Fruit fly (Drosophila melanogaster) whole organism, embryonic: ENCODE measurements around the gene mus101.
A peak's percentile ranks its signal among the peaks of the same experiment; 100 is the strongest.

Experiments used
- BEAF-32 ChIP-seq: fragments of 200-800 bp; sonication (Bioruptor generic); optimal IDR thresholded peaks from 3 replicates; lab custom pipeline; 2017; ENCODE audit warnings: missing biosample characterization, missing genetic modification characterization, mild to moderate bottlenecking, moderate library complexity, missing genetic modification reagents
- Bteb2 ChIP-seq: fragments of 200-800 bp; sonication (Bioruptor generic); optimal IDR thresholded peaks from 2 replicates; lab custom pipeline; 2016; ENCODE audit warnings: missing biosample characterization, missing genetic modification characterization
- CG10543 ChIP-seq: fragments of 200-800 bp; sonication (Bioruptor generic); optimal IDR thresholded peaks from 3 replicates; lab custom pipeline; 2017; ENCODE audit warnings: missing biosample characterization, mild to moderate bottlenecking, missing genetic modification characterization, moderate library complexity
- CG10654 ChIP-seq: fragments of 200-800 bp; sonication (Bioruptor generic); optimal IDR thresholded peaks from 2 replicates; lab custom pipeline; 2016; ENCODE audit warnings: missing biosample characterization, missing genetic modification characterization
- CG11695 ChIP-seq: fragments of 200-800 bp; sonication (Bioruptor generic); IDR thresholded peaks from 3 replicates; pipeline ENCODE4 v1.3.6; 2022; ENCODE audit warnings: missing biosample characterization, missing genetic modification characterization
- CG12071 ChIP-seq: fragments of 200-800 bp; sonication (Bioruptor generic); optimal IDR thresholded peaks from 3 replicates; lab custom pipeline; 2018; ENCODE audit warnings: missing biosample characterization, mild to moderate bottlenecking, missing genetic modification characterization
- CG12744 ChIP-seq: fragments of 200-800 bp; sonication (Bioruptor generic); optimal IDR thresholded peaks from 2 replicates; lab custom pipeline; 2016; ENCODE audit warnings: missing biosample characterization, missing genetic modification characterization
- CG14050 ChIP-seq: fragments of 200-800 bp; sonication (Bioruptor generic); IDR thresholded peaks from 3 replicates; pipeline ENCODE4 v1.3.6; 2022; ENCODE audit warnings: missing biosample characterization, missing genetic modification characterization
- CG15073 ChIP-seq: fragments of 200-800 bp; sonication (Bioruptor generic); optimal IDR thresholded peaks from 2 replicates; lab custom pipeline; 2016; ENCODE audit warnings: missing biosample characterization, missing genetic modification characterization
- CG15269 ChIP-seq: fragments of 200-800 bp; sonication (Bioruptor generic); optimal IDR thresholded peaks from 2 replicates; lab custom pipeline; 2018; ENCODE audit warnings: missing biosample characterization, mild to moderate bottlenecking, missing genetic modification characterization, moderate library complexity
- CG1603 ChIP-seq: fragments of 200-800 bp; sonication (Bioruptor generic); optimal IDR thresholded peaks from 2 replicates; lab custom pipeline; 2019; ENCODE audit warnings: missing biosample characterization, mild to moderate bottlenecking, missing genetic modification characterization, moderate library complexity
- CG17186 ChIP-seq: fragments of 200-800 bp; sonication (Bioruptor generic); optimal IDR thresholded peaks from 3 replicates; lab custom pipeline; 2017; ENCODE audit warnings: missing biosample characterization, missing genetic modification reagents, missing genetic modification characterization
- CG17361 ChIP-seq: fragments of 200-800 bp; sonication (Bioruptor generic); IDR thresholded peaks from 3 replicates; pipeline ENCODE4 v1.3.6; 2022; ENCODE audit warnings: missing biosample characterization, missing genetic modification characterization
- CG1832 ChIP-seq: fragments of 200-800 bp; sonication (Bioruptor generic); optimal IDR thresholded peaks from 2 replicates; lab custom pipeline; 2017; ENCODE audit warnings: missing biosample characterization, mild to moderate bottlenecking, missing genetic modification characterization, inconsistent platforms
- CG2129 ChIP-seq: fragments of 200-800 bp; sonication (Bioruptor generic); IDR thresholded peaks from 2 replicates; pipeline ENCODE4 v1.3.6; 2022; ENCODE audit warnings: missing biosample characterization, missing genetic modification characterization; ENCODE audit not compliant: partially characterized antibody
- CG32532 ChIP-seq: fragments of 200-800 bp; sonication (Bioruptor generic); IDR thresholded peaks from 2 replicates; pipeline ENCODE4 v1.3.6; 2022; ENCODE audit warnings: missing biosample characterization, missing genetic modification characterization
- CG32767 ChIP-seq: fragments of 200-800 bp; sonication (Bioruptor generic); IDR thresholded peaks from 2 replicates; pipeline ENCODE4 v1.3.6; 2022; ENCODE audit warnings: missing biosample characterization, missing genetic modification characterization
- CG34422 ChIP-seq: fragments of 200-800 bp; sonication (Bioruptor generic); IDR thresholded peaks from 3 replicates; pipeline ENCODE4 v1.3.6; 2022; ENCODE audit warnings: missing biosample characterization, missing genetic modification characterization
- CG4360 ChIP-seq: fragments of 200-800 bp; sonication (Bioruptor generic); IDR thresholded peaks from 2 replicates; pipeline ENCODE4 v1.3.6; 2022; ENCODE audit warnings: missing biosample characterization, missing genetic modification characterization
- CG6175 ChIP-seq: fragments of 200-800 bp; sonication (Bioruptor generic); IDR thresholded peaks from 3 replicates; pipeline ENCODE4 v1.3.6; 2022; ENCODE audit warnings: missing biosample characterization, missing genetic modification characterization
- CG8290 ChIP-seq, 3 experiments: fragments of 200-800 bp; sonication (Bioruptor generic); optimal IDR thresholded peaks; 2 replicates each; lab custom pipeline; 2016 to 2019; ENCODE audit warnings: missing biosample characterization in 3 of 3, missing genetic modification characterization in 3 of 3, mild to moderate bottlenecking in 2 of 3, moderate library complexity in 1 of 3
- CG9876 ChIP-seq: fragments of 200-800 bp; sonication (Bioruptor generic); optimal IDR thresholded peaks from 2 replicates; lab custom pipeline; 2016; ENCODE audit warnings: missing biosample characterization, missing genetic modification characterization
- Drgx ChIP-seq: fragments of 200-800 bp; sonication (Bioruptor generic); IDR thresholded peaks from 2 replicates; pipeline ENCODE4 v1.3.6; 2022; ENCODE audit warnings: missing biosample characterization, missing genetic modification characterization
- Lim3 ChIP-seq: fragments of 200-800 bp; sonication (Bioruptor generic); IDR thresholded peaks from 2 replicates; pipeline ENCODE4 v1.3.6; 2022; ENCODE audit warnings: missing biosample characterization, missing genetic modification characterization
- Max ChIP-seq: fragments of 200-800 bp; sonication (Bioruptor generic); optimal IDR thresholded peaks from 2 replicates; lab custom pipeline; 2016; ENCODE audit warnings: missing biosample characterization, mild to moderate bottlenecking, missing genetic modification characterization
- Myb ChIP-seq: fragments of 200-800 bp; sonication (Bioruptor generic); optimal IDR thresholded peaks from 2 replicates; lab custom pipeline; 2016; ENCODE audit warnings: missing biosample characterization, missing genetic modification characterization
- Nf-YC ChIP-seq: fragments of 200-800 bp; optimal IDR thresholded peaks from 3 replicates; lab custom pipeline; 2019; ENCODE audit warnings: missing biosample characterization, mild to moderate bottlenecking, missing genetic modification characterization, moderate library complexity
- Opbp ChIP-seq: fragments of 200-800 bp; sonication (Bioruptor generic); IDR thresholded peaks from 3 replicates; pipeline ENCODE4 v1.3.6; 2022; ENCODE audit warnings: missing biosample characterization, missing genetic modification characterization; ENCODE audit not compliant: partially characterized antibody
- Ravus ChIP-seq: fragments of 200-800 bp; sonication (Bioruptor generic); IDR thresholded peaks from 2 replicates; pipeline ENCODE4 v1.3.6; 2022; ENCODE audit warnings: missing biosample characterization, missing genetic modification characterization
- Sin3A ChIP-seq: fragments of >200 bp; optimal IDR thresholded peaks from 2 replicates; lab custom pipeline; 2018
- Stat92E ChIP-seq, 3 experiments: fragments of >200 bp in 2 of 3; fragments of 200-800 bp in 1 of 3; sonication (Bioruptor generic) in 1 of 3; optimal IDR thresholded peaks; 2 replicates each; lab custom pipeline; 2017 to 2019; ENCODE audit warnings: missing biosample characterization in 3 of 3, missing genetic modification characterization in 3 of 3, mild to moderate bottlenecking in 1 of 3, moderate library complexity in 1 of 3
- TFAM ChIP-seq: fragments of 200-800 bp; sonication (Bioruptor generic); optimal IDR thresholded peaks from 2 replicates; lab custom pipeline; 2017; ENCODE audit warnings: missing biosample characterization, missing genetic modification characterization, inconsistent platforms
- Trl ChIP-seq, 3 experiments: fragments of >200 bp in 2 of 3; fragments of 200-800 bp in 1 of 3; sonication (Bioruptor generic) in 1 of 3; optimal IDR thresholded peaks; 2 replicates in 1 of 3; 3 replicates in 2 of 3; lab custom pipeline; 2016 to 2017; ENCODE audit warnings: missing biosample characterization in 1 of 3, missing genetic modification characterization in 1 of 3
- Usf ChIP-seq: fragments of 200-800 bp; sonication (Bioruptor generic); optimal IDR thresholded peaks from 2 replicates; lab custom pipeline; 2017; ENCODE audit warnings: missing genotype, missing biosample characterization, missing genetic modification characterization
- ato ChIP-seq: fragments of 200-800 bp; sonication (Bioruptor generic); IDR thresholded peaks from 2 replicates; pipeline ENCODE4 v1.3.6; 2022; ENCODE audit warnings: missing biosample characterization, missing genetic modification characterization; ENCODE audit not compliant: partially characterized antibody
- cato ChIP-seq: fragments of 200-800 bp; sonication (Bioruptor generic); optimal IDR thresholded peaks from 2 replicates; lab custom pipeline; 2016; ENCODE audit warnings: missing biosample characterization, missing genetic modification characterization, borderline replicate concordance
- chn ChIP-seq: fragments of 200-800 bp; sonication (Bioruptor generic); optimal IDR thresholded peaks from 2 replicates; lab custom pipeline; 2016; ENCODE audit warnings: missing biosample characterization, missing genetic modification characterization
- crc ChIP-seq: fragments of 200-800 bp; sonication (Bioruptor generic); optimal IDR thresholded peaks from 2 replicates; lab custom pipeline; 2016; ENCODE audit warnings: missing biosample characterization, missing genetic modification characterization
- dan ChIP-seq: fragments of 200-800 bp; sonication (Bioruptor generic); IDR thresholded peaks from 2 replicates; pipeline ENCODE4 v1.3.6; 2022; ENCODE audit warnings: missing biosample characterization, missing genetic modification characterization
- danr ChIP-seq: fragments of 200-800 bp; sonication (Bioruptor generic); IDR thresholded peaks from 2 replicates; pipeline ENCODE4 v1.3.6; 2022; ENCODE audit warnings: missing biosample characterization, missing genetic modification characterization
- dimm ChIP-seq: fragments of 200-800 bp; sonication (Bioruptor generic); IDR thresholded peaks from 2 replicates; pipeline ENCODE4 v1.3.6; 2022; ENCODE audit warnings: missing biosample characterization, missing genetic modification characterization
- esg ChIP-seq: fragments of 200-800 bp; sonication (Bioruptor generic); conservative IDR thresholded peaks from 2 replicates; pipeline ENCODE4 v1.3.6; 2022; ENCODE audit warnings: missing biosample characterization, missing genetic modification characterization
- gcm2 ChIP-seq: fragments of 200-800 bp; sonication (Bioruptor generic); optimal IDR thresholded peaks from 2 replicates; lab custom pipeline; 2016; ENCODE audit warnings: missing biosample characterization, missing genetic modification characterization
- grau ChIP-seq: fragments of 200-800 bp; optimal IDR thresholded peaks from 3 replicates; lab custom pipeline; 2019; ENCODE audit warnings: missing biosample characterization, mild to moderate bottlenecking, missing genetic modification characterization, moderate library complexity
- hbn ChIP-seq: fragments of 200-800 bp; sonication (Bioruptor generic); IDR thresholded peaks from 2 replicates; pipeline ENCODE4 v1.3.6; 2022; ENCODE audit warnings: missing biosample characterization, missing genetic modification characterization; ENCODE audit not compliant: partially characterized antibody
- ind ChIP-seq: fragments of 200-800 bp; sonication (Bioruptor generic); optimal IDR thresholded peaks from 3 replicates; lab custom pipeline; 2016; ENCODE audit warnings: missing biosample characterization, missing genetic modification characterization
- lab ChIP-seq: fragments of 200-800 bp; sonication (Bioruptor generic); optimal IDR thresholded peaks from 3 replicates; lab custom pipeline; 2017; ENCODE audit warnings: missing biosample characterization, missing genetic modification characterization, mild to moderate bottlenecking, moderate library complexity, missing genetic modification reagents
- pb ChIP-seq: fragments of 200-800 bp; sonication (Bioruptor generic); optimal IDR thresholded peaks from 3 replicates; lab custom pipeline; 2016; ENCODE audit warnings: missing biosample characterization, missing genetic modification characterization
- tgo ChIP-seq: fragments of 200-800 bp; sonication (Bioruptor generic); IDR thresholded peaks from 3 replicates; pipeline ENCODE4 v1.3.6; 2022; ENCODE audit warnings: missing biosample characterization, missing genetic modification characterization
- tin ChIP-seq: fragments of 200-800 bp; sonication (Bioruptor generic); optimal IDR thresholded peaks from 3 replicates; lab custom pipeline; 2016; ENCODE audit warnings: missing biosample characterization, missing genetic modification characterization
- z ChIP-seq: fragments of 200-800 bp; sonication (Bioruptor generic); IDR thresholded peaks from 3 replicates; pipeline ENCODE4 v1.3.6; 2022; ENCODE audit warnings: missing biosample characterization, missing genetic modification characterization

mus101 gene

dm6 chrX:13754476-13754875 is 32.4 kb downstream of the mus101 start:
- TF ChIP-seq CG11695 (GFP tag; lab: Robert Waterston, UW) (no peak), CG14050 (GFP tag; lab: Robert Waterston, UW) (no peak), CG10654 (GFP tag; lab: Kevin White, UChicago) (no peak), z (GFP tag; lab: Robert Waterston, UW) (no peak), CG12071 (GFP tag; lab: Kevin White, UChicago) (no peak), grau (tag; lab: Kevin White, UChicago) (no peak), CG15269 (tag; lab: Kevin White, UChicago) (peak; percentile 21), Myb (GFP tag; lab: Kevin White, UChicago) (no peak), Drgx (peak; percentile 60), Lim3 (GFP tag; lab: Robert Waterston, UW) (no peak), CG12744 (GFP tag; lab: Kevin White, UChicago) (no peak), CG1603 (no peak), danr (GFP tag; lab: Robert Waterston, UW) (no peak), BEAF-32 (GFP tag; lab: Kevin White, UChicago) (no peak), CG15073 (GFP tag; lab: Kevin White, UChicago) (peak; percentile 64), CG1832 (no peak), ind (GFP tag; lab: Kevin White, UChicago) (no peak), Nf-YC (tag; lab: Kevin White, UChicago) (no peak), Max (no peak), CG9876 (no peak), crc (no peak), Bteb2 (GFP tag; lab: Kevin White, UChicago) (no peak), Stat92E (GFP tag; optimal IDR thresholded peaks at IDR 0.05; lab: Kevin White, UChicago) (no peak), dan (GFP tag; lab: Robert Waterston, UW) (no peak), CG8290 (GFP tag; optimal IDR thresholded peaks at IDR 0.05; lab: Kevin White, UChicago) (no peak), CG8290 (tag; optimal IDR thresholded peaks at IDR 0.05; lab: Kevin White, UChicago) (no peak), CG32767 (GFP tag; lab: Robert Waterston, UW) (no peak), CG32532 (GFP tag; lab: Robert Waterston, UW) (peak; percentile 29; the same call in 1 of the 2 replicates), chn (GFP tag; lab: Kevin White, UChicago) (no peak), CG6175 (no peak), lab (GFP tag; lab: Kevin White, UChicago) (no peak), Opbp (GFP tag; lab: Robert Waterston, UW) (no peak), Usf (no peak), Ravus (no peak), CG17361 (GFP tag; lab: Robert Waterston, UW) (no peak), CG2129 (GFP tag; lab: Robert Waterston, UW) (no peak), cato (GFP tag; lab: Kevin White, UChicago) (no peak), CG4360 (GFP tag; lab: Robert Waterston, UW) (peak; percentile 61), pb (GFP tag; lab: Kevin White, UChicago) (no peak), CG10543 (GFP tag; lab: Kevin White, UChicago) (no peak), hbn (GFP tag; lab: Robert Waterston, UW) (no peak), Sin3A (lab: Kevin White, UChicago) (no peak), tin (GFP tag; lab: Kevin White, UChicago) (no peak), CG34422 (GFP tag; lab: Robert Waterston, UW) (peak; percentile 51; the same call in 1 of the 3 replicates), esg (no peak), gcm2 (GFP tag; lab: Kevin White, UChicago) (no peak), CG17186 (GFP tag; lab: Kevin White, UChicago) (no peak), tgo (GFP tag; lab: Robert Waterston, UW) (no peak; the same call in 2 of the 3 replicates), TFAM (no peak), Trl (optimal IDR thresholded peaks at IDR 0.05; lab: Kevin White, UChicago) (peak in 1 of 2 experiments; percentile 9), Trl (GFP tag; optimal IDR thresholded peaks at IDR 0.05; lab: Kevin White, UChicago) (no peak), ato (GFP tag; lab: Robert Waterston, UW) (no peak), dimm (GFP tag; lab: Robert Waterston, UW) (no peak)
